Worm (Caenorhabditis elegans) whole organism, L3 larva: ENCODE measurements around the gene gphr-2.

Experiments
- egl-27 ChIP-seq: sonication (generic microtip); optimal IDR thresholded peaks from 4 replicates; lab custom pipeline; 2017; ENCODE audit warnings: missing biosample characterization, missing genetic modification reagents, missing genetic modification characterization
- fos-1 ChIP-seq: fragments of 150-350 bp; optimal IDR thresholded peaks from 2 replicates; lab custom pipeline; 2014; ENCODE audit warnings: missing biosample characterization, missing genetic modification characterization
- jun-1 ChIP-seq: fragments of 150-350 bp; optimal IDR thresholded peaks from 2 replicates; lab custom pipeline; 2014; ENCODE audit warnings: missing biosample characterization, missing genetic modification reagents, missing genetic modification characterization
- nhr-28 ChIP-seq: fragments of 150-350 bp; optimal IDR thresholded peaks from 2 replicates; lab custom pipeline; 2014; ENCODE audit warnings: missing biosample characterization, missing genetic modification characterization
- nhr-43 ChIP-seq: sonication (generic microtip); optimal IDR thresholded peaks from 2 replicates; lab custom pipeline; 2016; ENCODE audit warnings: mild to moderate bottlenecking, missing genetic modification characterization, missing compliant biosample characterization; ENCODE audit not compliant: poor library complexity, severe bottlenecking
- snpc-4 ChIP-seq: fragments of 150-350 bp; optimal IDR thresholded peaks from 2 replicates; lab custom pipeline; 2014; ENCODE audit warnings: missing biosample characterization, missing genetic modification characterization
- zag-1 ChIP-seq: fragments of 150-350 bp; optimal IDR thresholded peaks from 2 replicates; lab custom pipeline; 2014; ENCODE audit warnings: missing biosample characterization, missing genetic modification characterization
- ztf-11 ChIP-seq: fragments of 150-350 bp; optimal IDR thresholded peaks from 2 replicates; lab custom pipeline; 2014; ENCODE audit warnings: missing biosample characterization, missing genetic modification characterization

DNA sequence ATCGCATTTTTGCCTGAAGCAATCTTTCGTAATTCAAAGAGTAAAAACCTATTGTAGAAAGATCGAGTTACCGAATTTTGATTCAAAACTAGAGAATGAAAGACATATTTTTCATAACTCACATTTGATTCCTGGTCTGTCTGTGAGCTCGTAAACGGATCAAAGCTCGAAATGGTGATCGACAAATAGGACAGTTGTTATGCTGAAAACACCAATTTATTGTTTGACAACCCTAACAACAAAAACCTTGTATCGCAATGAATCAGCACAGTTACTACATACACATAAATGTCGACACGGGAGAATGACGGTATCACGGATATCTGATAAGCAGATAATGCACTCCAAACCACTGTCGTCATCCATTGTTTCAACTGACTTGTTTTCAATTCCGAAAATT, 2.1 kb upstream of the gphr-2 start:
- TF ChIP-seq ztf-11 (tag; lab: Kevin White, UChicago) (no peak), snpc-4 (tag; lab: Kevin White, UChicago) (no peak), zag-1 (tag; lab: Kevin White, UChicago) (no peak), jun-1 (no peak), fos-1 (tag; lab: Kevin White, UChicago) (no peak), egl-27 (tag; lab: Kevin White, UChicago) (no peak), nhr-28 (no peak), nhr-43 (tag; lab: Kevin White, UChicago) (no peak)
